Worm (Caenorhabditis elegans) whole organism, late embryonic: ENCODE results near the gene B0303.4.

Experiments used
- elt-4 ChIP-seq: sonication (generic microtip); optimal IDR thresholded peaks from 2 replicates; lab custom pipeline; 2016; ENCODE audit warnings: missing genetic modification characterization, missing compliant biosample characterization
- lin-11 ChIP-seq: fragments of 200-800 bp; sonication (Bioruptor generic); optimal IDR thresholded peaks from 2 replicates; lab custom pipeline; 2018; ENCODE audit warnings: mild to moderate bottlenecking, missing genetic modification characterization, missing compliant biosample characterization
- nhr-11 ChIP-seq: fragments of 150-350 bp; optimal IDR thresholded peaks from 2 replicates; lab custom pipeline; 2014; ENCODE audit warnings: missing biosample characterization, missing genetic modification characterization
- unc-3 ChIP-seq, 2 experiments: fragments of 200-800 bp in 1 of 2; sonication (Bioruptor generic) in 1 of 2; sonication (generic microtip) in 1 of 2; conservative IDR thresholded peaks in 1 of 2; optimal IDR thresholded peaks in 1 of 2; 2 replicates each; pipeline versions ENCODE4 v1.3.6 to Lab custom; 2016 to 2022; ENCODE audit warnings: missing compliant biosample characterization in 2 of 2, missing genetic modification characterization in 2 of 2, missing genetic modification reagents in 1 of 2
- unc-86 ChIP-seq: sonication (generic microtip); optimal IDR thresholded peaks from 2 replicates; lab custom pipeline; 2016; ENCODE audit warnings: missing genetic modification characterization, missing compliant biosample characterization

DNA sequence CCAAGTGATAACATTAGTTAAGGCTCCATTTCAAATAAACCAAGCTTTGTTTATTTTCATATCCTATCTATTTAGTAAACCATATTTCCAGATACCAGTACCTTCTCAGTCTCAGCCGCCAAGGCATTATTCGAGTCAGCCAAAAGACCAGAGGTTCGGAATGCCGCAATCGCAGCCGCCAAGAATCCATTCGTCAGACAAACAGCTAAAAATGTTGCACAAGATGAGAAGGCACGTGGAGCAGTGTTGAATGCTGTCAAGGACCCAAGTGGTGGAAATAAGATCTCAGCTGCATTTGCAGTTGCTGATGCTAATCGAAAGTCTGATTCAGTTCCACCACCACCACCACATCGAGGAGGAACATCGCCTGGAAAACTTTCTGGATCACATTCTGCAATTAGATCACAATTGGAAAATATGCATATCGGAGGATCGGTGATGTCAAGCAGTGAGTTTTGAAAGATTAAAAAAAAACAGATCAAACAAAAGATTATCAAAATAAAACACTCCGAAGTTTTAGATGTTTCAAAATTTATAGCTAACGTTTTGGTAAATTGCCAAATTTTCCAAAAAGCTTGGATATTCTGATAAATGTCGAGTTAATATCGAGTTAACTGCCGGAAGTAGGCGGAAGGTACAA, 7.7 kb downstream of the B0303.4 start:
- TF ChIP-seq nhr-11 (tag; lab: Kevin White, UChicago) (no peak), unc-3 (GFP tag; conservative IDR thresholded peaks at IDR 0.05; lab: Robert Waterston, UW) (no peak), unc-3 (tag; optimal IDR thresholded peaks at IDR 0.05; lab: Kevin White, UChicago) (no peak), lin-11 (tag; lab: Kevin White, UChicago) (no peak), elt-4 (no peak), unc-86 (tag; lab: Kevin White, UChicago) (no peak)
